Worm (Caenorhabditis elegans) whole organism, L2 larva: ENCODE measurements around the gene mrpl-35.

Source experiments
- C34F6.9 ChIP-seq: fragments of 150-350 bp; optimal IDR thresholded peaks from 2 replicates; lab custom pipeline; 2014; ENCODE audit warnings: missing biosample characterization, missing genetic modification characterization
- F13H6.1 ChIP-seq: sonication (generic microtip); optimal IDR thresholded peaks from 2 replicates; lab custom pipeline; 2016; ENCODE audit warnings: missing genetic modification characterization, missing compliant biosample characterization
- R02D3.7 ChIP-seq: fragments of 150-350 bp; optimal IDR thresholded peaks from 2 replicates; lab custom pipeline; 2014; ENCODE audit warnings: missing biosample characterization, missing genetic modification characterization
- ZK546.5 ChIP-seq: sonication (generic microtip); optimal IDR thresholded peaks from 2 replicates; lab custom pipeline; 2017; ENCODE audit warnings: missing biosample characterization, missing genetic modification characterization
- aly-2 ChIP-seq: fragments of 150-350 bp; optimal IDR thresholded peaks from 2 replicates; lab custom pipeline; 2014; ENCODE audit warnings: missing biosample characterization, missing genetic modification characterization
- ama-1 ChIP-seq: fragments of 150-350 bp; optimal IDR thresholded peaks from 2 replicates; lab custom pipeline; 2018; ENCODE audit warnings: inconsistent platforms
- blmp-1 ChIP-seq: sonication (generic microtip); optimal IDR thresholded peaks from 2 replicates; lab custom pipeline; 2017; ENCODE audit warnings: missing genetic modification characterization, mild to moderate bottlenecking, missing compliant biosample characterization, antibody characterized with exemption, moderate library complexity; ENCODE audit not compliant: insufficient read depth
- crh-2 ChIP-seq: sonication (generic microtip); optimal IDR thresholded peaks from 2 replicates; lab custom pipeline; 2017; ENCODE audit warnings: missing biosample characterization, missing genetic modification characterization
- egl-27 ChIP-seq: sonication (generic microtip); optimal IDR thresholded peaks from 3 replicates; lab custom pipeline; 2017; ENCODE audit warnings: missing biosample characterization, missing genetic modification reagents, missing genetic modification characterization
- elt-3 ChIP-seq: sonication (generic microtip); optimal IDR thresholded peaks from 2 replicates; lab custom pipeline; 2017; ENCODE audit warnings: missing biosample characterization, missing genetic modification characterization
- fos-1 ChIP-seq: fragments of 150-350 bp; optimal IDR thresholded peaks from 2 replicates; lab custom pipeline; 2014; ENCODE audit warnings: missing biosample characterization, missing genetic modification characterization
- gmeb-1 ChIP-seq: fragments of 150-350 bp; optimal IDR thresholded peaks from 2 replicates; lab custom pipeline; 2014; ENCODE audit warnings: missing biosample characterization, missing genetic modification characterization
- lin-11 ChIP-seq: fragments of 150-350 bp; sonication (generic microtip); optimal IDR thresholded peaks from 2 replicates; lab custom pipeline; 2014; ENCODE audit warnings: missing biosample characterization, missing genetic modification characterization, inconsistent platforms, mixed read lengths
- lsy-2 ChIP-seq, 2 experiments: fragments of 150-350 bp in 1 of 2; sonication (generic microtip) in 1 of 2; optimal IDR thresholded peaks; 2 replicates each; lab custom pipeline; 2014 to 2017; ENCODE audit warnings: missing biosample characterization in 2 of 2, missing genetic modification characterization in 2 of 2
- mbf-1 ChIP-seq: sonication (generic microtip); optimal IDR thresholded peaks from 2 replicates; lab custom pipeline; 2017; ENCODE audit warnings: missing biosample characterization, missing genetic modification characterization
- nhr-12 ChIP-seq: fragments of 150-350 bp; optimal IDR thresholded peaks from 2 replicates; lab custom pipeline; 2014; ENCODE audit warnings: missing biosample characterization, missing genetic modification characterization
- nhr-129 ChIP-seq: fragments of 150-350 bp; optimal IDR thresholded peaks from 2 replicates; lab custom pipeline; 2014; ENCODE audit warnings: missing biosample characterization, missing genetic modification characterization
- nhr-21 ChIP-seq: fragments of 150-350 bp; optimal IDR thresholded peaks from 2 replicates; lab custom pipeline; 2014; ENCODE audit warnings: missing biosample characterization, missing genetic modification characterization
- nhr-237 ChIP-seq: fragments of 150-350 bp; optimal IDR thresholded peaks from 2 replicates; lab custom pipeline; 2014; ENCODE audit warnings: missing biosample characterization, missing genetic modification characterization
- nhr-6 ChIP-seq: fragments of 150-350 bp; optimal IDR thresholded peaks from 2 replicates; lab custom pipeline; 2014; ENCODE audit warnings: missing biosample characterization, missing genetic modification characterization
- peb-1 ChIP-seq: fragments of 150-350 bp; optimal IDR thresholded peaks from 2 replicates; lab custom pipeline; 2014; ENCODE audit warnings: missing biosample characterization, missing genetic modification characterization
- sem-4 ChIP-seq: fragments of 150-350 bp; optimal IDR thresholded peaks from 2 replicates; lab custom pipeline; 2014; ENCODE audit warnings: missing biosample characterization, missing genetic modification reagents, missing genetic modification characterization
- sma-3 ChIP-seq: sonication (generic microtip); optimal IDR thresholded peaks from 2 replicates; lab custom pipeline; 2016; ENCODE audit warnings: missing genetic modification reagents, missing genetic modification characterization, missing compliant biosample characterization
- sma-9 ChIP-seq, 2 experiments: fragments of 150-350 bp in 1 of 2; sonication (generic microtip) in 1 of 2; optimal IDR thresholded peaks; 2 replicates each; lab custom pipeline; 2014 to 2016; ENCODE audit warnings: missing genetic modification characterization in 2 of 2, mild to moderate bottlenecking in 1 of 2, missing biosample characterization in 1 of 2, missing compliant biosample characterization in 1 of 2, missing genetic modification reagents in 1 of 2, moderate library complexity in 1 of 2
- snpc-4 ChIP-seq: fragments of 150-350 bp; optimal IDR thresholded peaks from 2 replicates; lab custom pipeline; 2014; ENCODE audit warnings: missing biosample characterization, missing genetic modification characterization
- unc-55 ChIP-seq: fragments of 150-350 bp; sonication (generic microtip); optimal IDR thresholded peaks from 3 replicates; lab custom pipeline; 2014; ENCODE audit warnings: missing biosample characterization, missing genetic modification reagents, missing genetic modification characterization
- unc-62 ChIP-seq: fragments of 150-350 bp; optimal IDR thresholded peaks from 2 replicates; lab custom pipeline; 2014; ENCODE audit warnings: missing biosample characterization, missing genetic modification reagents, missing genetic modification characterization
- zag-1 ChIP-seq: fragments of 150-350 bp; optimal IDR thresholded peaks from 2 replicates; lab custom pipeline; 2014; ENCODE audit warnings: missing biosample characterization, missing genetic modification characterization
- ztf-1 ChIP-seq: fragments of 200-800 bp; sonication (Bioruptor generic); conservative IDR thresholded peaks from 2 replicates; pipeline ENCODE4 v1.3.6; 2022; ENCODE audit warnings: missing genetic modification characterization, missing compliant biosample characterization
- ztf-11 ChIP-seq: sonication (generic microtip); optimal IDR thresholded peaks from 2 replicates; lab custom pipeline; 2017; ENCODE audit warnings: missing biosample characterization, missing genetic modification characterization
- ztf-4 ChIP-seq: fragments of 150-350 bp; optimal IDR thresholded peaks from 2 replicates; lab custom pipeline; 2014; ENCODE audit warnings: missing biosample characterization, missing genetic modification characterization

Gene mrpl-35

ce11 chrIII:3505051-3505548, 4.9 kb upstream of the mrpl-35 start, which contains the start of gene lias-1 (continued):
- peak; percentile 55 for TF ChIP-seq sma-9 (GFP tag; optimal IDR thresholded peaks at IDR 0.05; lab: Kevin White, UChicago)
- no peak for TF ChIP-seq sma-9 (tag; optimal IDR thresholded peaks at IDR 0.05; lab: Kevin White, UChicago)
- TF ChIP-seq egl-27 (tag; lab: Kevin White, UChicago): no peak
- TF ChIP-seq lsy-2 (tag; optimal IDR thresholded peaks at IDR 0.05; lab: Kevin White, UChicago): peak; percentile 91 to 98
- peak; percentile 91 for TF ChIP-seq nhr-129 (tag; lab: Kevin White, UChicago)
- peak; percentile 49 for TF ChIP-seq ama-1
- no peak for TF ChIP-seq nhr-237 (tag; lab: Kevin White, UChicago)
- TF ChIP-seq mbf-1 (tag; lab: Kevin White, UChicago): no peak
- peak; percentile 60 for TF ChIP-seq F13H6.1 (tag; lab: Kevin White, UChicago)
- TF ChIP-seq sma-3 (GFP tag; lab: Kevin White, UChicago): peak; percentile 64
- TF ChIP-seq nhr-12 (tag; lab: Kevin White, UChicago): no peak
- TF ChIP-seq zag-1 (tag; lab: Kevin White, UChicago): peak; percentile 29
- peak; percentile 57 for TF ChIP-seq snpc-4
- TF ChIP-seq R02D3.7 (tag; lab: Kevin White, UChicago): no peak
- no peak for TF ChIP-seq aly-2 (tag; lab: Kevin White, UChicago)
- TF ChIP-seq blmp-1 (tag; lab: Kevin White, UChicago): peak; percentile 75
- TF ChIP-seq fos-1 (tag; lab: Kevin White, UChicago): peak; percentile 76

ce11 chrIII:3511808-3512207, 1.8 kb downstream of the mrpl-35 start:
- TF ChIP-seq egl-27 (tag; lab: Kevin White, UChicago) (no peak), nhr-6 (tag; lab: Kevin White, UChicago) (no peak), ztf-11 (tag; lab: Kevin White, UChicago) (no peak), nhr-129 (tag; lab: Kevin White, UChicago) (no peak), ZK546.5 (no peak), elt-3 (tag; lab: Kevin White, UChicago) (no peak)

- no peak for TF ChIP-seq C34F6.9 (tag; lab: Kevin White, UChicago)
- no peak for TF ChIP-seq F13H6.1 (tag; lab: Kevin White, UChicago)
- TF ChIP-seq fos-1 (tag; lab: Kevin White, UChicago): peak; percentile 41
Observed at ce11 chrIII:3519505-3519904, 9.5 kb downstream of the mrpl-35 start, which contains the start of gene hmit-1.3. Gene hmit-1.3 (minus strand): TSS chrIII:3519607.

DNA sequence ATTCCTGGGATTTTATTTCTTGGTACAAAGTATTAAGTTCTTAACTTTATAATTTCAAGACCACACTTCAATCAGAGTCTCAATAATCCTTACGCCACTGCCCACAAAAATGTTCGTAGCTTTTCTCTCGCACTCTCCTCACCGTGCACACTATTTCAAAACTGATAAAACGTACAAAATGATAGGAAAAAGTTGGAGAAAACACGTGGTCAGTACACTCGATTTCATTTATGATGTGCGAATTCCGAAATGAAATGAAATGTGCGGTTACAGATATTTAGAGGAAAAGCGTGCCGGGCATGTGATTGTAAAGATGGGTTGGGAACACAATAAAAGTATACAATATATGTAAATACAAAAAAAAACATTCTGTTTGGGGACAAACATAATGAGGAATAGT, 10.4 kb downstream of the mrpl-35 start:
- TF ChIP-seq unc-62 (GFP tag; lab: Kevin White, UChicago): no peak
- TF ChIP-seq fos-1 (tag; lab: Kevin White, UChicago): peak; percentile 33
- peak; percentile 20 for TF ChIP-seq F13H6.1 (tag; lab: Kevin White, UChicago)
- peak; percentile 68 for TF ChIP-seq sma-9 (GFP tag; optimal IDR thresholded peaks at IDR 0.05; lab: Kevin White, UChicago)
- TF ChIP-seq sma-9 (tag; optimal IDR thresholded peaks at IDR 0.05; lab: Kevin White, UChicago): no peak
- TF ChIP-seq unc-55 (GFP tag; lab: Kevin White, UChicago): no peak
- TF ChIP-seq nhr-237 (tag; lab: Kevin White, UChicago): no peak
- TF ChIP-seq lin-11: no peak
- peak; percentile 65 for TF ChIP-seq crh-2 (tag; lab: Kevin White, UChicago)
- TF ChIP-seq C34F6.9 (tag; lab: Kevin White, UChicago): no peak

ce11 chrIII:3523363-3523762, 13.3 kb downstream of the mrpl-35 start:
- no peak for TF ChIP-seq nhr-21
- no peak for TF ChIP-seq elt-3 (tag; lab: Kevin White, UChicago)
- TF ChIP-seq sem-4: no peak
- no peak for TF ChIP-seq lin-11
- no peak for TF ChIP-seq fos-1 (tag; lab: Kevin White, UChicago)
- TF ChIP-seq crh-2 (tag; lab: Kevin White, UChicago): no peak
- no peak for TF ChIP-seq ama-1
- no peak for TF ChIP-seq ztf-1 (GFP tag; lab: Robert Waterston, UW)
- no peak for TF ChIP-seq ztf-11 (tag; lab: Kevin White, UChicago)
- no peak for TF ChIP-seq ztf-4 (tag; lab: Kevin White, UChicago)
- TF ChIP-seq peb-1 (tag; lab: Kevin White, UChicago): no peak
- TF ChIP-seq sma-9 (GFP tag; optimal IDR thresholded peaks at IDR 0.05; lab: Kevin White, UChicago): no peak
- TF ChIP-seq sma-9 (tag; optimal IDR thresholded peaks at IDR 0.05; lab: Kevin White, UChicago): no peak
- TF ChIP-seq nhr-12 (tag; lab: Kevin White, UChicago): no peak
- no peak for TF ChIP-seq gmeb-1 (tag; lab: Kevin White, UChicago)
